Fruit fly (Drosophila melanogaster) whole organism, pupa: ENCODE data around the gene CG2182.
A peak's percentile ranks its signal among the peaks of the same experiment; 100 is the strongest.

Source experiments
- CG10348 ChIP-seq: fragments of 200-800 bp; sonication (Bioruptor generic); IDR thresholded peaks from 2 replicates; pipeline ENCODE4 v1.3.6; 2022; ENCODE audit warnings: missing biosample characterization, missing genetic modification characterization
- CG12605 ChIP-seq: fragments of 200-800 bp; sonication (Bioruptor generic); IDR thresholded peaks from 2 replicates; pipeline ENCODE4 v1.3.6; 2022; ENCODE audit warnings: missing biosample characterization, missing genetic modification characterization
- CG13204 ChIP-seq: fragments of 200-800 bp; sonication (Bioruptor generic); optimal IDR thresholded peaks from 2 replicates; lab custom pipeline; 2018; ENCODE audit warnings: missing biosample characterization, mild to moderate bottlenecking, missing genetic modification characterization, moderate library complexity
- CG14655 ChIP-seq: fragments of 200-800 bp; sonication (Bioruptor generic); optimal IDR thresholded peaks from 3 replicates; lab custom pipeline; 2017; ENCODE audit warnings: mild to moderate bottlenecking, missing biosample characterization, missing genetic modification reagents, missing genetic modification characterization
- CG15710 ChIP-seq: fragments of 200-800 bp; sonication (Bioruptor generic); optimal IDR thresholded peaks from 2 replicates; lab custom pipeline; 2018; ENCODE audit warnings: missing biosample characterization, mild to moderate bottlenecking, missing genetic modification characterization, moderate library complexity
- CG17806 ChIP-seq: fragments of 200-800 bp; sonication (Bioruptor generic); optimal IDR thresholded peaks from 2 replicates; lab custom pipeline; 2018; ENCODE audit warnings: missing biosample characterization, mild to moderate bottlenecking, missing genetic modification characterization, moderate library complexity
- CG32121 ChIP-seq: fragments of 200-800 bp; sonication (Bioruptor generic); IDR thresholded peaks from 2 replicates; pipeline ENCODE4 v1.3.6; 2022; ENCODE audit warnings: missing biosample characterization, missing genetic modification characterization
- CG34367 ChIP-seq: fragments of 200-800 bp; sonication (Bioruptor generic); optimal IDR thresholded peaks from 2 replicates; lab custom pipeline; 2018; ENCODE audit warnings: missing biosample characterization, mild to moderate bottlenecking, missing genetic modification characterization
- CG4496 ChIP-seq: fragments of 200-800 bp; sonication (Bioruptor generic); IDR thresholded peaks from 3 replicates; pipeline ENCODE4 v1.3.6; 2022; ENCODE audit warnings: missing biosample characterization, missing genetic modification characterization
- CG8159 ChIP-seq: fragments of 200-800 bp; sonication (Bioruptor generic); optimal IDR thresholded peaks from 3 replicates; lab custom pipeline; 2018; ENCODE audit warnings: missing biosample characterization, mild to moderate bottlenecking, missing genetic modification characterization, moderate library complexity
- CG8301 ChIP-seq: fragments of 200-800 bp; sonication (Bioruptor generic); optimal IDR thresholded peaks from 2 replicates; lab custom pipeline; 2018; ENCODE audit warnings: missing biosample characterization, mild to moderate bottlenecking, missing genetic modification characterization
- CG9948 ChIP-seq: fragments of 200-800 bp; sonication (Bioruptor generic); optimal IDR thresholded peaks from 2 replicates; lab custom pipeline; 2018; ENCODE audit warnings: missing biosample characterization, mild to moderate bottlenecking, missing genetic modification characterization, moderate library complexity
- D1 ChIP-seq: fragments of 200-800 bp; sonication (Bioruptor generic); optimal IDR thresholded peaks from 2 replicates; lab custom pipeline; 2018; ENCODE audit warnings: missing biosample characterization, mild to moderate bottlenecking, missing genetic modification characterization, moderate library complexity
- EcR ChIP-seq: fragments of 200-800 bp; sonication (Bioruptor generic); optimal IDR thresholded peaks from 3 replicates; lab custom pipeline; 2019; ENCODE audit warnings: missing biosample characterization, missing genetic modification characterization, mild to moderate bottlenecking, moderate library complexity, missing genetic modification reagents
- Ets98B ChIP-seq: fragments of 200-800 bp; sonication (Bioruptor generic); IDR thresholded peaks from 2 replicates; pipeline ENCODE4 v1.3.6; 2022; ENCODE audit warnings: missing biosample characterization, missing genetic modification characterization
- Pif1A ChIP-seq: fragments of 200-800 bp; sonication (Bioruptor generic); optimal IDR thresholded peaks from 3 replicates; lab custom pipeline; 2016; ENCODE audit warnings: missing biosample characterization, missing genetic modification characterization
- Pif1B ChIP-seq: fragments of 200-800 bp; sonication (Bioruptor generic); optimal IDR thresholded peaks from 3 replicates; lab custom pipeline; 2016; ENCODE audit warnings: missing biosample characterization, missing genetic modification characterization
- Snoo ChIP-seq: fragments of 200-800 bp; sonication (Bioruptor generic); optimal IDR thresholded peaks from 3 replicates; lab custom pipeline; 2017; ENCODE audit warnings: missing biosample characterization, mild to moderate bottlenecking, missing genetic modification characterization, inconsistent platforms
- fd96Ca ChIP-seq: fragments of 200-800 bp; sonication (Bioruptor generic); IDR thresholded peaks from 3 replicates; pipeline ENCODE4 v1.3.6; 2022; ENCODE audit warnings: missing biosample characterization, missing genetic modification characterization
- gl ChIP-seq: fragments of 200-800 bp; sonication (Bioruptor generic); optimal IDR thresholded peaks from 2 replicates; lab custom pipeline; 2018; ENCODE audit warnings: missing biosample characterization, mild to moderate bottlenecking, missing genetic modification characterization
- rn ChIP-seq: fragments of 200-800 bp; sonication (Bioruptor generic); IDR thresholded peaks from 2 replicates; pipeline ENCODE4 v1.3.6; 2022; ENCODE audit warnings: missing biosample characterization, missing genetic modification characterization

Gene CG2182

dm6 chr3R:5658984-5659802, 519 bp downstream of the CG2182 start:
- TF ChIP-seq Ets98B (GFP tag; lab: Robert Waterston, UW) (0 out of 2 replicates have a peak, but pooled peaks have one; percentile 19), CG4496 (GFP tag; lab: Robert Waterston, UW) (peak; percentile 8; the same call in 1 of the 3 replicates), CG32121 (GFP tag; lab: Robert Waterston, UW) (peak; percentile 27; the same call in 1 of the 2 replicates), CG8301 (tag; lab: Kevin White, UChicago) (no peak), EcR (peak; percentile 62)

DNA sequence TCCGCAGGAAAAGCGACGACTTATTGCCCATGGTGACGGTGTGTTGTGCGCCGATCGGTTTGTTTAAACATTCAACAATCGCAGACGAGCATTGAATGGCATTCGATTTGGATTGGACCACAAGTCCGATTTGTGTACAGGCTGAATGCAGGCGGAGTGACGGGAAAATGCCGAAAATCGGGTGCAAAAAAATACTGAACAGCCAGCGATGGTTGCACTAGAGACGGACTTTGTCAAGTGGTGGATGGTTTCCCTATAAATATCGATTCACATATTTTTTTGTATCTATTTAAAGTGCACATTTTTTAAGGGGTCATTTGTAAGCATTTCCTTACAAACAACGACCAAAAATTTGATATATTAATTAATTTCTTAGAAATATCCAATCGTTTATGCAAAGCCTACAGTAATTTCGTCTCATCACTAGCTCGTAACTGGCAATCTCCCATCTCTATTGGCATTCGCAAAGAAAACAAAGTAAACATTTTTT, 5.0 kb downstream of the CG2182 start, which contains the start of the genes elm and MED27:
elm (minus strand) TSS at position 170 of the 490 bp plus-strand sequence.
MED27 (plus strand) TSS at position 448 of the 490 bp plus-strand sequence.
- TF ChIP-seq gl (tag; lab: Kevin White, UChicago) (peak; percentile 67), CG10348 (GFP tag; lab: Robert Waterston, UW) (peak; percentile 59; the same call in 1 of the 2 replicates), CG12605 (GFP tag; lab: Robert Waterston, UW) (peak; percentile 49; the same call in 1 of the 2 replicates), CG17806 (peak; percentile 85), fd96Ca (GFP tag; lab: Robert Waterston, UW) (peak; percentile 84), CG15710 (tag; lab: Kevin White, UChicago) (peak; percentile 90), Ets98B (GFP tag; lab: Robert Waterston, UW) (peak; percentile 85), Snoo (tag; lab: Kevin White, UChicago) (peak; percentile 84), CG9948 (tag; lab: Kevin White, UChicago) (peak; percentile 83), D1 (tag; lab: Kevin White, UChicago) (no peak), CG32121 (GFP tag; lab: Robert Waterston, UW) (peak; percentile 91), EcR (peak; percentile 12), CG34367 (peak; percentile 81), rn (GFP tag; lab: Robert Waterston, UW) (peak; percentile 85), Pif1B (GFP tag; lab: Kevin White, UChicago) (peak; percentile 73), CG4496 (GFP tag; lab: Robert Waterston, UW) (peak; percentile 88), Pif1A (peak; percentile 87), CG13204 (GFP tag; lab: Kevin White, UChicago) (no peak), CG8159 (tag; lab: Kevin White, UChicago) (peak; percentile 89), CG14655 (GFP tag; lab: Kevin White, UChicago) (no peak), CG8301 (tag; lab: Kevin White, UChicago) (peak; percentile 74)
- TF ChIP-seq, all 21 proteins: peak for 18

DNA sequence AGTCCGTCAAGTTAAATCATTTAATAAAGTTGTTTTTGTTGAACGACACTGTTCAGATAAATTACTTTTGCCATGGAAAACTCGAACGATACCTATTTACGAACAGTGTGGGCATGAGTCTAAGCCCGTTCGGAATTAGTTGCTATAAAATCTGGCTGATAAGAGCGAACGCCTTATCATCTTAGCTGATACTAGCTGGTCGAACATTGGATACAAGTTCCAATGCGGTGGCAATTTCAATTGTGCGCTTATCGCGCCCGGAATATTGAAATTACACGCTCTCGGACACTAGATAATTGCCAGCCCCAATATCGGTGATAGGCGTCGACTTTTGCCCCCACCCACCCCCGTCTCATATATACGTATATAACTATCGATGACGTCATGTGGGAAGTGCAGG, 5.8 kb downstream of the CG2182 start:
- TF ChIP-seq CG13204 (GFP tag; lab: Kevin White, UChicago) (no peak), CG12605 (GFP tag; lab: Robert Waterston, UW) (no peak), fd96Ca (GFP tag; lab: Robert Waterston, UW) (no peak), CG9948 (tag; lab: Kevin White, UChicago) (no peak), CG17806 (no peak), CG4496 (GFP tag; lab: Robert Waterston, UW) (no peak), EcR (no peak), Snoo (tag; lab: Kevin White, UChicago) (no peak), CG14655 (GFP tag; lab: Kevin White, UChicago) (no peak), gl (tag; lab: Kevin White, UChicago) (no peak), Pif1B (GFP tag; lab: Kevin White, UChicago) (no peak), CG10348 (GFP tag; lab: Robert Waterston, UW) (no peak), CG15710 (tag; lab: Kevin White, UChicago) (no peak), Ets98B (GFP tag; lab: Robert Waterston, UW) (no peak), CG34367 (no peak), Pif1A (no peak), rn (GFP tag; lab: Robert Waterston, UW) (no peak)

- TF ChIP-seq rn (GFP tag; lab: Robert Waterston, UW) (no peak), gl (tag; lab: Kevin White, UChicago) (no peak), CG13204 (GFP tag; lab: Kevin White, UChicago) (no peak), CG9948 (tag; lab: Kevin White, UChicago) (no peak), CG8159 (tag; lab: Kevin White, UChicago) (no peak), CG17806 (no peak), Pif1A (no peak), CG14655 (GFP tag; lab: Kevin White, UChicago) (no peak), CG34367 (no peak), D1 (tag; lab: Kevin White, UChicago) (no peak), CG12605 (GFP tag; lab: Robert Waterston, UW) (no peak), CG4496 (GFP tag; lab: Robert Waterston, UW) (no peak), CG10348 (GFP tag; lab: Robert Waterston, UW) (no peak)
- TF ChIP-seq, all 21 proteins: peak for 0
Observed at dm6 chr3R:5649903-5650302, 9.8 kb downstream of the CG2182 start.
